Worm (Caenorhabditis elegans) whole organism, late embryonic: ENCODE measurements around the gene ZK546.5.
A peak's percentile ranks its signal among the peaks of the same experiment; 100 is the strongest.

Source experiments
- C08G9.2 ChIP-seq: sonication (generic microtip); optimal IDR thresholded peaks from 2 replicates; lab custom pipeline; 2016; ENCODE audit warnings: mild to moderate bottlenecking, missing genetic modification characterization, moderate library complexity, missing compliant biosample characterization
- K09A11.1 ChIP-seq: sonication (generic microtip); optimal IDR thresholded peaks from 2 replicates; lab custom pipeline; 2017; ENCODE audit warnings: antibody characterized with exemption, mild to moderate bottlenecking, missing genetic modification characterization, missing compliant biosample characterization; ENCODE audit not compliant: insufficient read depth
- T23F11.4 ChIP-seq: fragments of 200-800 bp; sonication (Bioruptor generic); optimal IDR thresholded peaks from 2 replicates; lab custom pipeline; 2018; ENCODE audit warnings: mild to moderate bottlenecking, missing genetic modification characterization, missing compliant biosample characterization
- ceh-22 ChIP-seq: sonication (generic microtip); optimal IDR thresholded peaks from 2 replicates; lab custom pipeline; 2017; ENCODE audit warnings: missing biosample characterization, missing genetic modification characterization
- ceh-24 ChIP-seq: sonication (generic microtip); optimal IDR thresholded peaks from 2 replicates; lab custom pipeline; 2016; ENCODE audit warnings: mild to moderate bottlenecking, missing genetic modification characterization, missing compliant biosample characterization
- ceh-30 ChIP-seq: fragments of 150-350 bp; optimal IDR thresholded peaks from 2 replicates; lab custom pipeline; 2014; ENCODE audit warnings: missing biosample characterization, missing genetic modification characterization
- ceh-31 ChIP-seq: sonication (generic microtip); optimal IDR thresholded peaks from 2 replicates; lab custom pipeline; 2016; ENCODE audit warnings: missing genetic modification characterization, missing compliant biosample characterization
- ceh-34 ChIP-seq: sonication (generic microtip); optimal IDR thresholded peaks from 2 replicates; lab custom pipeline; 2016; ENCODE audit warnings: mild to moderate bottlenecking, missing genetic modification characterization, missing compliant biosample characterization
- ceh-9 ChIP-seq: sonication (generic microtip); optimal IDR thresholded peaks from 2 replicates; lab custom pipeline; 2016; ENCODE audit warnings: mild to moderate bottlenecking, missing genetic modification characterization, inconsistent platforms, missing compliant biosample characterization
- che-1 ChIP-seq: sonication (generic microtip); optimal IDR thresholded peaks from 2 replicates; lab custom pipeline; 2016; ENCODE audit warnings: mild to moderate bottlenecking, missing genetic modification characterization, missing compliant biosample characterization
- dmd-4 ChIP-seq: sonication (generic microtip); optimal IDR thresholded peaks from 2 replicates; lab custom pipeline; 2016; ENCODE audit warnings: borderline replicate concordance, missing genetic modification characterization, missing compliant biosample characterization
- dve-1 ChIP-seq: sonication (generic microtip); optimal IDR thresholded peaks from 2 replicates; lab custom pipeline; 2017; ENCODE audit warnings: antibody characterized with exemption, mild to moderate bottlenecking, missing genetic modification characterization, missing compliant biosample characterization
- elt-2 ChIP-seq: sonication (generic microtip); optimal IDR thresholded peaks from 2 replicates; lab custom pipeline; 2016; ENCODE audit warnings: missing genetic modification reagents, missing genetic modification characterization, missing compliant biosample characterization
- elt-4 ChIP-seq: sonication (generic microtip); optimal IDR thresholded peaks from 2 replicates; lab custom pipeline; 2016; ENCODE audit warnings: missing genetic modification characterization, missing compliant biosample characterization
- eyg-1 ChIP-seq: sonication (generic microtip); optimal IDR thresholded peaks from 2 replicates; lab custom pipeline; 2016; ENCODE audit warnings: missing genotype, missing genetic modification characterization, missing compliant biosample characterization
- gmeb-2 ChIP-seq: sonication (generic microtip); optimal IDR thresholded peaks from 2 replicates; lab custom pipeline; 2016; ENCODE audit warnings: missing genetic modification characterization, inconsistent platforms, missing compliant biosample characterization
- hlh-15 ChIP-seq: sonication (generic microtip); optimal IDR thresholded peaks from 2 replicates; lab custom pipeline; 2016; ENCODE audit warnings: missing genetic modification characterization, missing compliant biosample characterization
- hlh-30 ChIP-seq: sonication (generic microtip); optimal IDR thresholded peaks from 2 replicates; lab custom pipeline; 2017; ENCODE audit warnings: antibody characterized with exemption, missing genetic modification characterization, missing compliant biosample characterization; ENCODE audit not compliant: insufficient read depth
- hlh-6 ChIP-seq: sonication (generic microtip); optimal IDR thresholded peaks from 2 replicates; lab custom pipeline; 2016; ENCODE audit warnings: missing genotype, missing genetic modification characterization, missing compliant biosample characterization
- lim-6 ChIP-seq: sonication (generic microtip); optimal IDR thresholded peaks from 2 replicates; lab custom pipeline; 2016; ENCODE audit warnings: missing genetic modification characterization, missing compliant biosample characterization
- madf-2 ChIP-seq: sonication (generic microtip); optimal IDR thresholded peaks from 2 replicates; lab custom pipeline; 2017; ENCODE audit warnings: missing genetic modification characterization, missing compliant biosample characterization
- nfya-1 ChIP-seq: sonication (generic microtip); optimal IDR thresholded peaks from 2 replicates; lab custom pipeline; 2017; ENCODE audit warnings: missing genetic modification characterization, mild to moderate bottlenecking, missing compliant biosample characterization, antibody characterized with exemption, moderate library complexity
- nhr-11 ChIP-seq: fragments of 150-350 bp; optimal IDR thresholded peaks from 2 replicates; lab custom pipeline; 2014; ENCODE audit warnings: missing biosample characterization, missing genetic modification characterization
- nhr-232 ChIP-seq: sonication (generic microtip); optimal IDR thresholded peaks from 2 replicates; lab custom pipeline; 2016; ENCODE audit warnings: missing genetic modification characterization, missing compliant biosample characterization
- pat-9 ChIP-seq: fragments of 200-800 bp; sonication (Bioruptor generic); optimal IDR thresholded peaks from 2 replicates; lab custom pipeline; 2018; ENCODE audit warnings: mild to moderate bottlenecking, missing genetic modification characterization, moderate library complexity, missing compliant biosample characterization
- pha-4 ChIP-seq: fragments of 150-350 bp; optimal IDR thresholded peaks from 2 replicates; lab custom pipeline; 2018; ENCODE audit warnings: missing biosample characterization, missing genetic modification reagents, missing genetic modification characterization
- rnt-1 ChIP-seq: sonication (generic microtip); optimal IDR thresholded peaks from 2 replicates; lab custom pipeline; 2016; ENCODE audit warnings: missing genetic modification characterization, missing compliant biosample characterization
- sox-2 ChIP-seq: fragments of 200-800 bp; sonication (Bioruptor generic); IDR thresholded peaks from 2 replicates; pipeline ENCODE4 v1.3.6; 2022; ENCODE audit warnings: missing genetic modification reagents, missing genetic modification characterization, missing compliant biosample characterization
- syd-9 ChIP-seq: sonication (generic microtip); optimal IDR thresholded peaks from 2 replicates; lab custom pipeline; 2016; ENCODE audit warnings: mild to moderate bottlenecking, missing genetic modification characterization, moderate library complexity, missing compliant biosample characterization
- ttx-3 ChIP-seq: sonication (generic microtip); optimal IDR thresholded peaks from 2 replicates; lab custom pipeline; 2016; ENCODE audit warnings: missing genetic modification reagents, missing genetic modification characterization, missing compliant biosample characterization
- unc-42 ChIP-seq: sonication (generic microtip); optimal IDR thresholded peaks from 2 replicates; lab custom pipeline; 2016; ENCODE audit warnings: missing genotype, missing genetic modification characterization, missing compliant biosample characterization
- unc-55 ChIP-seq: sonication (generic microtip); optimal IDR thresholded peaks from 2 replicates; lab custom pipeline; 2017; ENCODE audit warnings: missing biosample characterization, missing genetic modification reagents, missing genetic modification characterization

The ZK546.5 gene

ce11 chrII:4974448-4974951 lies 38.9 kb downstream of the ZK546.5 start:
- TF ChIP-seq eyg-1: no peak
- TF ChIP-seq ceh-30 (tag; lab: Kevin White, UChicago): no peak
- no peak for TF ChIP-seq dmd-4 (tag; lab: Kevin White, UChicago)
- TF ChIP-seq dve-1 (tag; lab: Kevin White, UChicago): no peak
- no peak for TF ChIP-seq rnt-1 (tag; lab: Kevin White, UChicago)
- TF ChIP-seq ceh-34: peak; percentile 93
- TF ChIP-seq lim-6: no peak
- no peak for TF ChIP-seq nhr-232
- no peak for TF ChIP-seq ceh-9 (tag; lab: Kevin White, UChicago)

DNA sequence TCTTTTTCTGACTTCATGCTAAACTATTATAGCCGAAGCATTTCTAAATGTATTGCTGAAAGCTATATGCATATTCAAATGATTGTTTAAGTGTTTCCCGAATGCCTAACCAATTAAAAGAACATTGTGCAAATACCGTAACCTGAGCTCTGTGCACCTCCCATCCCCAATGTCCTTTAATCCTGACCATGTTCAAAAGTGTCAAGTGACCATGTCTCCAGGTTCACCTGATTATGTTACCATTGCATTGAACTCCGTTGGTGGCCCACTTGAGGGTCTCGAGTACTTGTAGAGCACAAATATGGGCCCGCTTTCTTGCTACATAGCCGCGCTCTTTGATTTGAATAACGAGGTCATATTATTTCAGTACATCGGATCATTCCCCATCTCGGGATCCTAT lies 39.7 kb downstream of the ZK546.5 start:
- no peak for TF ChIP-seq hlh-30 (tag; lab: Kevin White, UChicago)
- peak; percentile 87 for TF ChIP-seq ceh-34

- no peak for TF ChIP-seq ceh-9 (tag; lab: Kevin White, UChicago)
- no peak for TF ChIP-seq elt-4 (tag; lab: Kevin White, UChicago)
- no peak for TF ChIP-seq ceh-24 (tag; lab: Kevin White, UChicago)
- TF ChIP-seq sox-2 (GFP tag; lab: Robert Waterston, UW): no peak
- TF ChIP-seq ttx-3 (tag; lab: Kevin White, UChicago): no peak
- no peak for TF ChIP-seq che-1 (tag; lab: Kevin White, UChicago)
Observed at ce11 chrII:4981682-4982404, 46.2 kb downstream of the ZK546.5 start.

ce11 chrII:4984151-4984550 lies 48.5 kb downstream of the ZK546.5 start:
- TF ChIP-seq ceh-31 (tag; lab: Kevin White, UChicago): no peak
- TF ChIP-seq elt-2: peak; percentile 96

DNA sequence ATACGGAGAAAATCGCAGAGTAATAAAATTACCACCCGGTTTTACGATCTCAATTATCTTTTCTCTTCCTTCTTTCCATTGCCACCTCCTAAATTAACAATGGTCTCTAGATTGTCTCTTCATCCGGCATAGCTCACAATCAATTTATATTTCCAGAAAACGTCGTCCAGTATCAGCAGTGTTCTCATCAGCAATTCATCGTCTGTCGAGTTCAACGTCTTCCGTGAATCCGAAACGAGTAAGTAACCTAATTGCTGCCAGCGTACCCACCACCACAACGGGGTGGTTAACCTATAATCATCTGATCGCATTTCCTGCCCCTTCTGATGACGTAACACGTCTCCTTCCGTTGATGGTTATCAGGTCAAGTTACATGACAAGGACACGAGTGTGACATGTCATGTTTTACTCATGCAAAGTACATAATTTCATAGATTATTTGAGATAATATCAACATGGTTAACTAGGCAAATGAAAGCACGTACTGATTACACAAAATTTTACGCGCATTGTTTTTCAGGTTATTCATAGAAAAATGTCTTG lies 50.4 kb downstream of the ZK546.5 start:
- TF ChIP-seq unc-55 (peak; percentile 63), hlh-15 (tag; lab: Kevin White, UChicago) (no peak), elt-2 (peak; percentile 78), hlh-6 (tag; lab: Kevin White, UChicago) (no peak), nhr-11 (no peak)

DNA sequence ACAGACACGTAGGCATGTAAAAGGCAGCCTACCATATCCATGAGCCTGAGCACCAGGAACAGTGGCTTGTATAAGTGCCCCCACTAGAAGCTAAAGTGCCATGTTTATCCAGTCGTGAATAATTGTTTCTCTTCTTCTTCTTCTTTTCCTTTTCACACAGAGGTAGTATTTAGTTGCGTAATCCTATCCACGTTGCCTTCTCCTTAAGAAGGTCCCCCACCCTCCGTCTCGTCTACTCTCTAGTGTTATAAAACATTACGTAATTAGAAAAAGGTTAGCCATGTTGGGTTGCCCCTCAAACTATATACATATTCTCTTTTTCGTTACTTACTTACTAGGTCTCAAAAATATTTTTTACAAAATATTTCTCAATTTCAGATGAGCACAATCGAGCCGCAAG lies 51.0 kb downstream of the ZK546.5 start:
- TF ChIP-seq C08G9.2 (tag; lab: Kevin White, UChicago) (no peak), T23F11.4 (GFP tag; lab: Kevin White, UChicago) (no peak), madf-2 (tag; lab: Kevin White, UChicago) (no peak), pat-9 (tag; lab: Kevin White, UChicago) (no peak), nfya-1 (tag; lab: Kevin White, UChicago) (no peak), pha-4 (tag; lab: Kevin White, UChicago) (no peak), sox-2 (GFP tag; lab: Robert Waterston, UW) (no peak), ceh-30 (tag; lab: Kevin White, UChicago) (no peak), gmeb-2 (tag; lab: Kevin White, UChicago) (no peak), elt-4 (tag; lab: Kevin White, UChicago) (no peak), hlh-6 (tag; lab: Kevin White, UChicago) (no peak), unc-42 (no peak), ceh-22 (tag; lab: Kevin White, UChicago) (no peak), syd-9 (no peak), K09A11.1 (tag; lab: Kevin White, UChicago) (no peak)
